Worm (Caenorhabditis elegans): ENCODE data around the gene F59B8.1.

- TF ChIP-seq unc-62 (GFP tag; optimal IDR thresholded peaks at IDR 0.05) (no peak), ceh-39 (tag; optimal IDR thresholded peaks at IDR 0.05) (no peak), ces-1 (GFP tag; optimal IDR thresholded peaks at IDR 0.05) (no peak), mep-1 (tag; optimal IDR thresholded peaks at IDR 0.05) (no peak), M03D4.4 (tag; optimal IDR thresholded peaks at IDR 0.05) (no peak), cnd-1 (tag; optimal IDR thresholded peaks at IDR 0.05) (no peak), unc-39 (tag; optimal IDR thresholded peaks at IDR 0.05) (no peak), snpc-4 (tag; optimal IDR thresholded peaks at IDR 0.05) (no peak), blmp-1 (tag; optimal IDR thresholded peaks at IDR 0.05) (no peak), mab-5 (tag; optimal IDR thresholded peaks at IDR 0.05) (no peak), nhr-12 (tag; optimal IDR thresholded peaks at IDR 0.05) (no peak), elt-1 (tag; optimal IDR thresholded peaks at IDR 0.05; ENCODE audit: borderline replicate concordance, insufficient read depth) (no peak)
Observed at ce11 chrIV:9451816-9452215, 23.8 kb downstream of the F59B8.1 start.

Data from whole organism, mixed stage, embryonic.